Fruit fly (Drosophila melanogaster) whole organism, pupa: ENCODE data around the gene Osbp.

Source experiments
- CG12605 ChIP-seq: fragments of 200-800 bp; sonication (Bioruptor generic); IDR thresholded peaks from 2 replicates; pipeline ENCODE4 v1.3.6; 2022; ENCODE audit warnings: missing biosample characterization, missing genetic modification characterization
- CG13204 ChIP-seq: fragments of 200-800 bp; sonication (Bioruptor generic); optimal IDR thresholded peaks from 2 replicates; lab custom pipeline; 2018; ENCODE audit warnings: missing biosample characterization, mild to moderate bottlenecking, missing genetic modification characterization, moderate library complexity
- CG4496 ChIP-seq: fragments of 200-800 bp; sonication (Bioruptor generic); IDR thresholded peaks from 3 replicates; pipeline ENCODE4 v1.3.6; 2022; ENCODE audit warnings: missing biosample characterization, missing genetic modification characterization
- EcR ChIP-seq: fragments of 200-800 bp; sonication (Bioruptor generic); optimal IDR thresholded peaks from 3 replicates; lab custom pipeline; 2019; ENCODE audit warnings: missing biosample characterization, missing genetic modification characterization, mild to moderate bottlenecking, moderate library complexity, missing genetic modification reagents

DNA sequence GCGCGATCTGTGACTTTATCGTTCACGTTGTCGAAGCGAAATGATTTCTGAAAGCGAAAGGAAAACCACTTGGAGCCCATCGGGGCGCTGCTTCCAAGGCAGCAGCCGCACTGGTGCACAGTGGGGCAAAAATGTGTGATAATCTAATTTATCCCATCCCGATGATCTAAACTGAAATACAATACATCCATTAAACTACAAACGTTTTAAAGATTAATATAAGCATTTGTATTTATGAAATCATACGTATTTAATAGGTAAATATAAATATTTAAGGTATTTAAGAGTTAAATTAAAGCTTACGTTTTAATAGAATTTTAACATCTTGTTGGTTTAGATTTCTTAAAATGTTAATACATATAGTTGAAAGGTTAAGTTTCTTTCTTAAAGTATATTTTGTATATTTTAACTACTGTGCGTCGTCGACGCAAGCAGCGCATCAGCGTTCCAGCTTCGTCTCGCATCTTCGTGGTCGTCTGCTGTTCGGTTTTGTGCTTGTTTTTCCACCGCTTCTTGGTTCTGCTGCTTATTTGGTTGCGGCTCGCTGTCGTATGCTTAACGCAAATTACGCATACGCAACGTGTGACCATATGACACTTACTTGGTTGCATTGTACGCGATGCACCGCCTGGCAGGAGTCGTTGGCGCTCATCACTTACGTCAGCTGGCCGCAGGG, 31.9 kb downstream of the Osbp start, which contains the start of gene CG13643:
- TF ChIP-seq CG12605, result no peak
- TF ChIP-seq EcR (GFP tag; lab: Kevin White, UChicago), result no peak
- TF ChIP-seq CG13204 (GFP tag; lab: Kevin White, UChicago), result no peak
- TF ChIP-seq CG4496, result peak; percentile 42; the same call in 1 of the 3 replicates
